Fruit fly (Drosophila melanogaster) whole organism, embryonic: Measurements from ENCODE around the gene Cdk7.

Source experiments
- ATbp ChIP-seq: fragments of 200-800 bp; sonication (Bioruptor generic); optimal IDR thresholded peaks from 2 replicates; lab custom pipeline; 2017; ENCODE audit warnings: missing biosample characterization, mild to moderate bottlenecking, missing genetic modification characterization, missing genetic modification reagents
- Adf1 ChIP-seq: fragments of 200-800 bp; sonication (Bioruptor generic); IDR thresholded peaks from 2 replicates; pipeline ENCODE4 v1.3.6; 2022; ENCODE audit warnings: missing biosample characterization, missing genetic modification characterization
- Atf3 ChIP-seq: fragments of 200-800 bp; sonication (Bioruptor generic); optimal IDR thresholded peaks from 3 replicates; lab custom pipeline; 2016; ENCODE audit warnings: missing biosample characterization, missing genetic modification characterization
- CG10431 ChIP-seq: fragments of 200-800 bp; sonication (Bioruptor generic); optimal IDR thresholded peaks from 3 replicates; lab custom pipeline; 2018; ENCODE audit warnings: missing biosample characterization, mild to moderate bottlenecking, missing genetic modification characterization
- CG11093 ChIP-seq: fragments of 200-800 bp; sonication (Bioruptor generic); IDR thresholded peaks from 3 replicates; pipeline ENCODE4 v1.3.6; 2022; ENCODE audit warnings: missing biosample characterization, missing genetic modification characterization
- CG11247 ChIP-seq: fragments of 200-800 bp; sonication (Bioruptor generic); IDR thresholded peaks from 2 replicates; pipeline ENCODE4 v1.3.6; 2022; ENCODE audit warnings: missing biosample characterization, missing genetic modification characterization
- CG12219 ChIP-seq: fragments of 200-800 bp; sonication (Bioruptor generic); optimal IDR thresholded peaks from 3 replicates; lab custom pipeline; 2018; ENCODE audit warnings: missing biosample characterization, mild to moderate bottlenecking, missing genetic modification characterization
- CG12942 ChIP-seq: fragments of 200-800 bp; sonication (Bioruptor generic); optimal IDR thresholded peaks from 3 replicates; lab custom pipeline; 2016; ENCODE audit warnings: missing biosample characterization, missing genetic modification characterization
- CG14014 ChIP-seq: fragments of 200-800 bp; sonication (Bioruptor generic); IDR thresholded peaks from 2 replicates; pipeline ENCODE4 v1.3.6; 2022; ENCODE audit warnings: missing biosample characterization, missing genetic modification characterization
- CG14860 ChIP-seq: fragments of 200-800 bp; sonication (Bioruptor generic); IDR thresholded peaks from 3 replicates; pipeline ENCODE4 v1.3.6; 2022; ENCODE audit warnings: missing biosample characterization, missing genetic modification characterization; ENCODE audit not compliant: partially characterized antibody
- CG17328 ChIP-seq: fragments of 200-800 bp; sonication (Bioruptor generic); IDR thresholded peaks from 2 replicates; pipeline ENCODE4 v1.3.6; 2022; ENCODE audit warnings: missing biosample characterization, missing genetic modification characterization
- CG17612 ChIP-seq: fragments of 200-800 bp; sonication (Bioruptor generic); IDR thresholded peaks from 2 replicates; pipeline ENCODE4 v1.3.6; 2022; ENCODE audit warnings: missing biosample characterization, missing genetic modification characterization
- CG18764 ChIP-seq: fragments of 200-800 bp; sonication (Bioruptor generic); optimal IDR thresholded peaks from 3 replicates; lab custom pipeline; 2016; ENCODE audit warnings: missing biosample characterization, missing genetic modification characterization
- CG2678 ChIP-seq: fragments of 200-800 bp; sonication (Bioruptor generic); optimal IDR thresholded peaks from 3 replicates; lab custom pipeline; 2019; ENCODE audit warnings: missing biosample characterization, mild to moderate bottlenecking, missing genetic modification characterization, moderate library complexity
- CG2712 ChIP-seq: fragments of 200-800 bp; optimal IDR thresholded peaks from 3 replicates; lab custom pipeline; 2019; ENCODE audit warnings: missing biosample characterization, mild to moderate bottlenecking, missing genetic modification characterization, moderate library complexity
- CG4730 ChIP-seq: fragments of 200-800 bp; sonication (Bioruptor generic); IDR thresholded peaks from 2 replicates; pipeline ENCODE4 v1.3.6; 2022; ENCODE audit warnings: missing biosample characterization, missing genetic modification characterization
- CG4820 ChIP-seq: fragments of 200-800 bp; sonication (Bioruptor generic); optimal IDR thresholded peaks from 3 replicates; lab custom pipeline; 2016; ENCODE audit warnings: missing biosample characterization, missing genetic modification characterization
- CG6813 ChIP-seq: fragments of 200-800 bp; sonication (Bioruptor generic); optimal IDR thresholded peaks from 2 replicates; lab custom pipeline; 2017; ENCODE audit warnings: missing biosample characterization, missing genetic modification characterization, mild to moderate bottlenecking, moderate library complexity, missing genetic modification reagents
- CG9215 ChIP-seq: fragments of 200-800 bp; sonication (Bioruptor generic); IDR thresholded peaks from 2 replicates; pipeline ENCODE4 v1.3.6; 2022; ENCODE audit warnings: missing biosample characterization, missing genetic modification characterization
- CG9609 ChIP-seq: fragments of 200-800 bp; sonication (Bioruptor generic); optimal IDR thresholded peaks from 3 replicates; lab custom pipeline; 2016; ENCODE audit warnings: missing biosample characterization, missing genetic modification characterization
- Drgx ChIP-seq: fragments of 200-800 bp; sonication (Bioruptor generic); IDR thresholded peaks from 2 replicates; pipeline ENCODE4 v1.3.6; 2022; ENCODE audit warnings: missing biosample characterization, missing genetic modification characterization
- E2f2 ChIP-seq: fragments of 200-800 bp; sonication (Bioruptor generic); IDR thresholded peaks from 2 replicates; pipeline ENCODE4 v1.3.6; 2022; ENCODE audit warnings: missing biosample characterization, missing genetic modification characterization
- Ets65A ChIP-seq: fragments of 200-800 bp; sonication (Bioruptor generic); peaks from one replicate; lab custom pipeline; 2016; ENCODE audit warnings: missing biosample characterization, missing genetic modification characterization
- Gug ChIP-seq: fragments of 200-800 bp; sonication (Bioruptor generic); IDR thresholded peaks from 4 replicates; pipeline ENCODE4 v1.3.6; 2022; ENCODE audit warnings: missing biosample characterization, missing genetic modification characterization
- H15 ChIP-seq: fragments of 200-800 bp; sonication (Bioruptor generic); IDR thresholded peaks from 3 replicates; pipeline ENCODE4 v1.3.6; 2022; ENCODE audit warnings: missing biosample characterization, missing genetic modification characterization
- HHEX ChIP-seq: fragments of 200-800 bp; sonication (Bioruptor generic); optimal IDR thresholded peaks from 3 replicates; lab custom pipeline; 2017; ENCODE audit warnings: missing biosample characterization, mild to moderate bottlenecking, missing genetic modification characterization, missing genetic modification reagents
- MTF-1 ChIP-seq: fragments of 200-800 bp; sonication (Bioruptor generic); optimal IDR thresholded peaks from 2 replicates; lab custom pipeline; 2018; ENCODE audit warnings: missing biosample characterization, mild to moderate bottlenecking, missing genetic modification characterization, borderline replicate concordance
- Med ChIP-seq: fragments of 200-800 bp; sonication (Bioruptor generic); peaks from one replicate; lab custom pipeline; 2016; ENCODE audit warnings: missing biosample characterization, missing genetic modification characterization, mild to moderate bottlenecking, inconsistent platforms, moderate library complexity
- Nf-YB ChIP-seq: fragments of 200-800 bp; sonication (Bioruptor generic); optimal IDR thresholded peaks from 3 replicates; lab custom pipeline; 2019; ENCODE audit warnings: missing biosample characterization, mild to moderate bottlenecking, missing genetic modification characterization, moderate library complexity
- Nf-YC ChIP-seq: fragments of 200-800 bp; optimal IDR thresholded peaks from 3 replicates; lab custom pipeline; 2019; ENCODE audit warnings: missing biosample characterization, mild to moderate bottlenecking, missing genetic modification characterization, moderate library complexity
- Optix ChIP-seq: fragments of 200-800 bp; sonication (Bioruptor generic); IDR thresholded peaks from 3 replicates; pipeline ENCODE4 v1.3.6; 2022; ENCODE audit warnings: missing biosample characterization, missing genetic modification characterization
- Pdp1 ChIP-seq, 2 experiments: fragments of 200-800 bp; sonication (Bioruptor generic); optimal IDR thresholded peaks; 3 replicates each; lab custom pipeline; 2016; ENCODE audit warnings: missing biosample characterization in 2 of 2, missing genetic modification characterization in 2 of 2, mild to moderate bottlenecking in 1 of 2, moderate library complexity in 1 of 2
- Poxn ChIP-seq: fragments of 200-800 bp; sonication (Bioruptor generic); IDR thresholded peaks from 2 replicates; pipeline ENCODE4 v1.3.6; 2022; ENCODE audit warnings: missing biosample characterization, missing genetic modification characterization
- Sox100B ChIP-seq: fragments of 200-800 bp; sonication (Bioruptor generic); optimal IDR thresholded peaks from 3 replicates; lab custom pipeline; 2018; ENCODE audit warnings: missing biosample characterization, mild to moderate bottlenecking, missing genetic modification characterization
- Xrp1 ChIP-seq: fragments of 200-800 bp; sonication (Bioruptor generic); IDR thresholded peaks from 2 replicates; pipeline ENCODE4 v1.3.6; 2022; ENCODE audit warnings: missing biosample characterization, missing genetic modification characterization
- ac ChIP-seq: fragments of 200-800 bp; sonication (Bioruptor generic); optimal IDR thresholded peaks from 3 replicates; lab custom pipeline; 2017; ENCODE audit warnings: missing biosample characterization, mild to moderate bottlenecking, missing genetic modification characterization
- bcd ChIP-seq: fragments of 200-800 bp; sonication (Bioruptor generic); optimal IDR thresholded peaks from 2 replicates; lab custom pipeline; 2017; ENCODE audit warnings: missing biosample characterization, mild to moderate bottlenecking, missing genetic modification characterization
- br ChIP-seq: fragments of >200 bp; optimal IDR thresholded peaks from 2 replicates; lab custom pipeline; 2017
- caup ChIP-seq: fragments of 200-800 bp; sonication (Bioruptor generic); optimal IDR thresholded peaks from 3 replicates; lab custom pipeline; 2017; ENCODE audit warnings: missing biosample characterization, mild to moderate bottlenecking, missing genetic modification characterization, moderate library complexity; ENCODE audit not compliant: severe bottlenecking
- crp ChIP-seq, 2 experiments: fragments of 200-800 bp; sonication (Bioruptor generic); optimal IDR thresholded peaks; 2 replicates in 1 of 2; 3 replicates in 1 of 2; lab custom pipeline; 2017; ENCODE audit warnings: missing biosample characterization in 2 of 2, missing genetic modification characterization in 2 of 2, mild to moderate bottlenecking in 1 of 2, moderate library complexity in 1 of 2
- dpn ChIP-seq, 2 experiments: fragments of 200-800 bp; sonication (Bioruptor generic); optimal IDR thresholded peaks; 3 replicates each; lab custom pipeline; 2016; ENCODE audit warnings: missing biosample characterization in 2 of 2, missing genetic modification characterization in 2 of 2
- esg ChIP-seq: fragments of 200-800 bp; sonication (Bioruptor generic); conservative IDR thresholded peaks from 2 replicates; pipeline ENCODE4 v1.3.6; 2022; ENCODE audit warnings: missing biosample characterization, missing genetic modification characterization
- fd102C ChIP-seq: fragments of 200-800 bp; sonication (Bioruptor generic); optimal IDR thresholded peaks from 2 replicates; lab custom pipeline; 2018; ENCODE audit warnings: missing biosample characterization, mild to moderate bottlenecking, missing genetic modification characterization, moderate library complexity
- fd96Cb ChIP-seq: fragments of 200-800 bp; sonication (Bioruptor generic); optimal IDR thresholded peaks from 2 replicates; lab custom pipeline; 2018; ENCODE audit warnings: missing biosample characterization, mild to moderate bottlenecking, missing genetic modification characterization, moderate library complexity
- ind ChIP-seq: fragments of 200-800 bp; sonication (Bioruptor generic); optimal IDR thresholded peaks from 3 replicates; lab custom pipeline; 2016; ENCODE audit warnings: missing biosample characterization, missing genetic modification characterization
- knrl ChIP-seq: fragments of 200-800 bp; sonication (Bioruptor generic); IDR thresholded peaks from 3 replicates; pipeline ENCODE4 v1.3.6; 2022; ENCODE audit warnings: missing biosample characterization, missing genetic modification characterization; ENCODE audit not compliant: partially characterized antibody
- lmd ChIP-seq: fragments of 200-800 bp; sonication (Bioruptor generic); IDR thresholded peaks from 2 replicates; pipeline ENCODE4 v1.3.6; 2022; ENCODE audit warnings: missing biosample characterization, missing genetic modification characterization
- nmo ChIP-seq: fragments of 200-800 bp; sonication (Bioruptor generic); optimal IDR thresholded peaks from 2 replicates; lab custom pipeline; 2018; ENCODE audit warnings: missing biosample characterization, mild to moderate bottlenecking, missing genetic modification characterization, moderate library complexity
- tin ChIP-seq: fragments of 200-800 bp; sonication (Bioruptor generic); optimal IDR thresholded peaks from 3 replicates; lab custom pipeline; 2016; ENCODE audit warnings: missing biosample characterization, missing genetic modification characterization

Gene Cdk7

dm6 chrX:5329266-5329898 is 20.6 kb upstream of the Cdk7 start, which contains the start of the genes CG3309 and XRCC1 (continued):
- TF ChIP-seq CG14014 (GFP tag; lab: Robert Waterston, UW) = peak; percentile 55; the same call in 1 of the 2 replicates
- TF ChIP-seq Poxn (GFP tag; lab: Robert Waterston, UW) = no peak
- no peak for TF ChIP-seq fd102C (GFP tag; lab: Kevin White, UChicago)
- TF ChIP-seq Optix = no peak; the same call in 2 of the 3 replicates
- no peak for TF ChIP-seq MTF-1 (GFP tag; lab: Kevin White, UChicago)
- TF ChIP-seq CG2712 (tag; lab: Kevin White, UChicago) = peak; percentile 71
- TF ChIP-seq br = no peak
- peak; percentile 59; the same call in 2 of the 4 replicates for TF ChIP-seq Gug (GFP tag; lab: Robert Waterston, UW)
- peak; percentile 86 for TF ChIP-seq CG14860 (GFP tag; lab: Robert Waterston, UW)
- 0 out of 2 replicates have a peak, but pooled peaks have one; percentile 36 for TF ChIP-seq Drgx (GFP tag; lab: Robert Waterston, UW)
- TF ChIP-seq ind (GFP tag; lab: Kevin White, UChicago) = peak; percentile 31
- TF ChIP-seq esg (GFP tag; lab: Robert Waterston, UW) = peak; percentile 44; the same call in 1 of the 2 replicates
- peak; percentile 82 for TF ChIP-seq Med (GFP tag; lab: Kevin White, UChicago)
- TF ChIP-seq CG17612 = no peak
- TF ChIP-seq tin (GFP tag; lab: Kevin White, UChicago) = peak; percentile 17
- TF ChIP-seq CG10431 (GFP tag; lab: Kevin White, UChicago) = no peak
- TF ChIP-seq CG6813 (GFP tag; lab: Kevin White, UChicago) = peak; percentile 0
- no peak for TF ChIP-seq CG12219 (GFP tag; lab: Kevin White, UChicago)
- TF ChIP-seq crp (GFP tag; optimal IDR thresholded peaks at IDR 0.05; lab: Kevin White, UChicago) = no peak
- TF ChIP-seq CG11247 = 0 out of 2 replicates have a peak, but pooled peaks have one; percentile 7
- TF ChIP-seq HHEX = peak; percentile 20
- TF ChIP-seq Nf-YB (GFP tag; lab: Kevin White, UChicago) = no peak
- TF ChIP-seq Adf1 (GFP tag; lab: Robert Waterston, UW) = peak; percentile 38; the same call in 1 of the 2 replicates
- TF ChIP-seq CG4820 (GFP tag; lab: Kevin White, UChicago) = peak; percentile 26
- peak; percentile 47 for TF ChIP-seq bcd (GFP tag; lab: Kevin White, UChicago)
- peak; percentile 50 for TF ChIP-seq Nf-YC
- no peak for TF ChIP-seq Atf3
- TF ChIP-seq knrl (GFP tag; lab: Robert Waterston, UW) = peak; percentile 91
- peak; percentile 28 for TF ChIP-seq caup
- TF ChIP-seq Ets65A (GFP tag; lab: Kevin White, UChicago) = peak; percentile 87
- peak; percentile 23 for TF ChIP-seq fd96Cb (tag; lab: Kevin White, UChicago)
- peak in 1 of 2 experiments; percentile 41 for TF ChIP-seq dpn (GFP tag; optimal IDR thresholded peaks at IDR 0.05; lab: Kevin White, UChicago)
- TF ChIP-seq Sox100B (GFP tag; lab: Kevin White, UChicago) = no peak
- peak; percentile 55 for TF ChIP-seq nmo (GFP tag; lab: Kevin White, UChicago)
- TF ChIP-seq Xrp1 (GFP tag; lab: Robert Waterston, UW) = peak; percentile 52; the same call in 1 of the 2 replicates
- TF ChIP-seq lmd (GFP tag; lab: Robert Waterston, UW) = peak; percentile 38
- no peak for TF ChIP-seq ATbp (GFP tag; lab: Kevin White, UChicago)
- no peak for TF ChIP-seq ac (GFP tag; lab: Kevin White, UChicago)
- peak; percentile 31 for TF ChIP-seq CG12942
- TF ChIP-seq CG9215 (GFP tag; lab: Robert Waterston, UW) = peak; percentile 49
- TF ChIP-seq H15 (GFP tag; lab: Robert Waterston, UW) = peak; percentile 54; the same call in 1 of the 3 replicates
- peak in 1 of 2 experiments; percentile 15 for TF ChIP-seq Pdp1 (GFP tag; optimal IDR thresholded peaks at IDR 0.05; lab: Kevin White, UChicago)
- 0 out of 2 replicates have a peak, but pooled peaks have one; percentile 5 for TF ChIP-seq E2f2 (GFP tag; lab: Robert Waterston, UW)
- no peak for TF ChIP-seq CG9609 (GFP tag; lab: Kevin White, UChicago)
- no peak for TF ChIP-seq CG11093 (GFP tag; lab: Robert Waterston, UW)
- TF ChIP-seq CG17328 (GFP tag; lab: Robert Waterston, UW) = peak; percentile 50; the same call in 1 of the 2 replicates
- TF ChIP-seq CG2678 (tag; lab: Kevin White, UChicago) = peak; percentile 64
- 0 out of 2 replicates have a peak, but pooled peaks have one; percentile 25 for TF ChIP-seq CG4730 (GFP tag; lab: Robert Waterston, UW)
- TF ChIP-seq CG18764 (GFP tag; lab: Kevin White, UChicago) = no peak
